Worm (Caenorhabditis elegans) whole organism, mixed stage, embryonic: ENCODE measurements around the gene sra-33.

Experiments
- M03D4.4 ChIP-seq: sonication (generic microtip); optimal IDR thresholded peaks from 2 replicates; lab custom pipeline; 2017; ENCODE audit warnings: mild to moderate bottlenecking, missing genetic modification characterization, missing compliant biosample characterization
- drap-1 ChIP-seq: fragments of 200-800 bp; sonication (Bioruptor generic); optimal IDR thresholded peaks from 3 replicates; lab custom pipeline; 2018; ENCODE audit warnings: mild to moderate bottlenecking, missing genetic modification characterization, missing compliant biosample characterization
- elt-1 ChIP-seq: sonication (generic microtip); optimal IDR thresholded peaks from 2 replicates; lab custom pipeline; 2017; ENCODE audit warnings: missing genetic modification characterization, mild to moderate bottlenecking, missing compliant biosample characterization, antibody characterized with exemption, moderate library complexity, borderline replicate concordance; ENCODE audit not compliant: insufficient read depth
- elt-3 ChIP-seq: fragments of 150-350 bp; optimal IDR thresholded peaks from 2 replicates; lab custom pipeline; 2014; ENCODE audit warnings: missing biosample characterization, missing genetic modification characterization
- mep-1 ChIP-seq: fragments of 150-350 bp; optimal IDR thresholded peaks from 2 replicates; lab custom pipeline; 2017; ENCODE audit warnings: missing biosample characterization, missing genetic modification reagents, missing genetic modification characterization, inconsistent platforms
- nhr-12 ChIP-seq: fragments of 150-350 bp; optimal IDR thresholded peaks from 2 replicates; lab custom pipeline; 2014; ENCODE audit warnings: missing biosample characterization, missing genetic modification characterization
- nhr-2 ChIP-seq: fragments of 150-350 bp; optimal IDR thresholded peaks from 2 replicates; lab custom pipeline; 2014; ENCODE audit warnings: missing biosample characterization, missing genetic modification characterization
- nhr-237 ChIP-seq: fragments of 150-350 bp; optimal IDR thresholded peaks from 2 replicates; lab custom pipeline; 2014; ENCODE audit warnings: missing biosample characterization, missing genetic modification characterization
- snpc-4 ChIP-seq: fragments of 150-350 bp; optimal IDR thresholded peaks from 2 replicates; lab custom pipeline; 2014; ENCODE audit warnings: missing biosample characterization, missing genetic modification characterization
- sptf-1 ChIP-seq: sonication (generic microtip); optimal IDR thresholded peaks from 2 replicates; lab custom pipeline; 2017; ENCODE audit warnings: mild to moderate bottlenecking, missing genetic modification characterization, moderate library complexity, missing compliant biosample characterization
- unc-120 ChIP-seq: sonication (generic microtip); optimal IDR thresholded peaks from 2 replicates; lab custom pipeline; 2017; ENCODE audit warnings: missing genetic modification characterization, missing compliant biosample characterization; ENCODE audit not compliant: poor library complexity, severe bottlenecking
- ztf-11 ChIP-seq: fragments of 150-350 bp; optimal IDR thresholded peaks from 2 replicates; lab custom pipeline; 2014; ENCODE audit warnings: missing biosample characterization, missing genetic modification characterization

ce11 chrII:4543568-4543967 is 6.5 kb upstream of the sra-33 start, which contains the start of gene sra-34:
- TF ChIP-seq M03D4.4 (tag; lab: Kevin White, UChicago) (no peak), nhr-2 (tag; lab: Kevin White, UChicago) (no peak), snpc-4 (tag; lab: Kevin White, UChicago) (no peak), elt-3 (tag; lab: Kevin White, UChicago) (no peak), drap-1 (GFP tag; lab: Kevin White, UChicago) (no peak), nhr-237 (no peak), nhr-12 (tag; lab: Kevin White, UChicago) (no peak), unc-120 (tag; lab: Kevin White, UChicago) (no peak), mep-1 (tag; lab: Kevin White, UChicago) (no peak), elt-1 (tag; lab: Kevin White, UChicago) (no peak), ztf-11 (no peak), sptf-1 (tag; lab: Kevin White, UChicago) (no peak)
